Worm (Caenorhabditis elegans): ENCODE measurements around the gene nhr-101.

nhr-101 gene

DNA sequence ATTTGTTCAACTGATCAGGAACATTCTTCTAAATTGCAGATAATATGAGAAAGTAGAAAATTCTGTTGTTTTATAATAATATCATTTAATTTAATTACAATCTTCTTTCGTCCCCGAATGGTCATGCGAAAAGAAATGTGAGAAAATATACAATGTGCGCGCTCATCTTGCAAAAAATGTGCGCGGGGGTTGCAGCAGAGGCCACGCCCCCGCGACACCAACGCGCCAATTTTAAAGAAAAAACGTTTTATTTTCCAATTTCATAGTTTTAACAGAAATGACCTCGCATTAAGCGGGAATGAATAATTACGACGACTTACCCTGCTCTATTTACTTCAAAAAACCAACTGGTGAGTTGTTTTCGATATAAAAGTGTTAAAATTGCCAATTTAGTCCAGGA lies 40.2 kb downstream of the nhr-101 start, which contains the start of gene sas-5 (continued):
- TF ChIP-seq egl-13 (tag; optimal IDR thresholded peaks at IDR 0.05) (peak; percentile 49), rnt-1 (tag; optimal IDR thresholded peaks at IDR 0.05) (peak; percentile 91), lsy-2 (tag; optimal IDR thresholded peaks at IDR 0.05) (peak; percentile 75 to 76), fkh-4 (tag; optimal IDR thresholded peaks at IDR 0.05; ENCODE audit: borderline replicate concordance) (no peak), C34B4.2 (tag; optimal IDR thresholded peaks at IDR 0.05) (no peak), dpl-1 (GFP tag; optimal IDR thresholded peaks at IDR 0.05) (peak; percentile 85 to 92 (median 90)), pqm-1 (tag; optimal IDR thresholded peaks at IDR 0.05) (no peak), ces-1 (GFP tag; optimal IDR thresholded peaks at IDR 0.05) (no peak), ztf-11 (tag; optimal IDR thresholded peaks at IDR 0.05) (peak in 1 of 2 experiments; percentile 61), nhr-12 (tag; optimal IDR thresholded peaks at IDR 0.05) (no peak), elt-2 (tag; optimal IDR thresholded peaks at IDR 0.05) (peak; percentile 64), unc-86 (tag; optimal IDR thresholded peaks at IDR 0.05) (peak; percentile 72), sox-4 (tag; optimal IDR thresholded peaks at IDR 0.05) (peak; percentile 7), ceh-63 (GFP tag; optimal IDR thresholded peaks at IDR 0.05) (no peak), elt-3 (tag; optimal IDR thresholded peaks at IDR 0.05) (peak in 2 of 6 experiments; percentile 35 to 83), ceh-82 (tag; optimal IDR thresholded peaks at IDR 0.05) (peak; percentile 95 to 96 (median 96)), pax-3 (tag; optimal IDR thresholded peaks at IDR 0.05) (peak; percentile 25), lir-3 (tag; optimal IDR thresholded peaks at IDR 0.05; ENCODE audit: poor library complexity) (peak; percentile 51), sup-37 (GFP tag; optimal IDR thresholded peaks at IDR 0.05) (no peak), xbp-1 (tag; optimal IDR thresholded peaks at IDR 0.05) (peak; percentile 80), irx-1 (tag; optimal IDR thresholded peaks at IDR 0.05) (peak; percentile 59), unc-130 (tag; optimal IDR thresholded peaks at IDR 0.05) (peak; percentile 83), efl-1 (optimal IDR thresholded peaks at IDR 0.05) (peak; percentile 51 to 93), efl-1 (GFP tag; optimal IDR thresholded peaks at IDR 0.05 in 1 of 2) (peak; percentile 89 to 99), unc-62 (GFP tag; optimal IDR thresholded peaks at IDR 0.05) (no peak), lin-39 (tag; optimal IDR thresholded peaks at IDR 0.05) (peak; percentile 35), ztf-4 (tag; optimal IDR thresholded peaks at IDR 0.05) (peak; percentile 48), blmp-1 (tag; optimal IDR thresholded peaks at IDR 0.05) (peak; percentile 71)

- TF ChIP-seq zag-1 (tag; optimal IDR thresholded peaks at IDR 0.05) (no peak), ceh-88 (GFP tag; IDR thresholded peaks at IDR 0.05) (no peak), mab-9 (GFP tag; IDR thresholded peaks at IDR 0.05) (no peak), fkh-10 (GFP tag; optimal IDR thresholded peaks at IDR 0.05) (no peak), aha-1 (tag; optimal IDR thresholded peaks at IDR 0.05) (no peak), blmp-1 (tag; optimal IDR thresholded peaks at IDR 0.05) (no peak), nhr-19 (GFP tag; conservative IDR thresholded peaks at IDR 0.05) (no peak), mdl-1 (tag; optimal IDR thresholded peaks at IDR 0.05) (no peak), sox-4 (tag; optimal IDR thresholded peaks at IDR 0.05) (no peak), C04F5.9 (tag; optimal IDR thresholded peaks at IDR 0.05) (no peak), hpl-2 (GFP tag; optimal IDR thresholded peaks at IDR 0.05) (no peak), Y116A8C.19 (tag; optimal IDR thresholded peaks at IDR 0.05; ENCODE audit: borderline replicate concordance) (no peak), tbx-2 (tag; optimal IDR thresholded peaks at IDR 0.05) (no peak), hlh-17 (GFP tag; optimal IDR thresholded peaks at IDR 0.05; ENCODE audit: borderline replicate concordance) (no peak), pqm-1 (tag; optimal IDR thresholded peaks at IDR 0.05) (no peak), dpl-1 (GFP tag; optimal IDR thresholded peaks at IDR 0.05) (no peak)
Observed at ce11 chrV:11613007-11613406, 42.7 kb downstream of the nhr-101 start, which contains the start of gene tag-290. TSS of gene tag-290 (plus strand) at chrV:11613307.

Measured in whole organism, L1 larva.